Worm (Caenorhabditis elegans) whole organism, late embryonic: ENCODE measurements around the gene K09E9.3.

Source experiments
- C08G9.2 ChIP-seq: sonication (generic microtip); optimal IDR thresholded peaks from 2 replicates; lab custom pipeline; 2016; ENCODE audit warnings: mild to moderate bottlenecking, missing genetic modification characterization, moderate library complexity, missing compliant biosample characterization
- C38D4.7 ChIP-seq: fragments of 200-800 bp; sonication (Bioruptor generic); optimal IDR thresholded peaks from 2 replicates; lab custom pipeline; 2018; ENCODE audit warnings: mild to moderate bottlenecking, missing genetic modification characterization, moderate library complexity, missing compliant biosample characterization
- K09A11.1 ChIP-seq: sonication (generic microtip); optimal IDR thresholded peaks from 2 replicates; lab custom pipeline; 2017; ENCODE audit warnings: antibody characterized with exemption, mild to moderate bottlenecking, missing genetic modification characterization, missing compliant biosample characterization; ENCODE audit not compliant: insufficient read depth
- Y22D7AL.16 ChIP-seq: sonication (generic microtip); optimal IDR thresholded peaks from 2 replicates; lab custom pipeline; 2016; ENCODE audit warnings: missing genetic modification characterization, missing compliant biosample characterization
- ama-1 ChIP-seq: fragments of 150-350 bp; optimal IDR thresholded peaks from 2 replicates; lab custom pipeline; 2014
- ceh-14 ChIP-seq: sonication (generic microtip); optimal IDR thresholded peaks from 2 replicates; lab custom pipeline; 2016; ENCODE audit warnings: missing genotype, missing genetic modification characterization, missing compliant biosample characterization
- ceh-18 ChIP-seq: sonication (generic microtip); optimal IDR thresholded peaks from 2 replicates; lab custom pipeline; 2016; ENCODE audit warnings: missing genetic modification characterization, missing compliant biosample characterization
- ceh-19 ChIP-seq: fragments of 200-800 bp; sonication (Bioruptor generic); optimal IDR thresholded peaks from 2 replicates; lab custom pipeline; 2018; ENCODE audit warnings: mild to moderate bottlenecking, missing genetic modification characterization, missing compliant biosample characterization
- ceh-22 ChIP-seq: sonication (generic microtip); optimal IDR thresholded peaks from 2 replicates; lab custom pipeline; 2017; ENCODE audit warnings: missing biosample characterization, missing genetic modification characterization
- ceh-30 ChIP-seq: fragments of 150-350 bp; optimal IDR thresholded peaks from 2 replicates; lab custom pipeline; 2014; ENCODE audit warnings: missing biosample characterization, missing genetic modification characterization
- ceh-31 ChIP-seq: sonication (generic microtip); optimal IDR thresholded peaks from 2 replicates; lab custom pipeline; 2016; ENCODE audit warnings: missing genetic modification characterization, missing compliant biosample characterization
- ceh-34 ChIP-seq: sonication (generic microtip); optimal IDR thresholded peaks from 2 replicates; lab custom pipeline; 2016; ENCODE audit warnings: mild to moderate bottlenecking, missing genetic modification characterization, missing compliant biosample characterization
- ceh-48 ChIP-seq: sonication (generic microtip); optimal IDR thresholded peaks from 2 replicates; lab custom pipeline; 2016; ENCODE audit warnings: missing genetic modification characterization, inconsistent platforms, missing compliant biosample characterization
- ceh-6 ChIP-seq: fragments of 200-800 bp; sonication (Bioruptor generic); optimal IDR thresholded peaks from 2 replicates; lab custom pipeline; 2018; ENCODE audit warnings: mild to moderate bottlenecking, missing genetic modification characterization, missing compliant biosample characterization
- dve-1 ChIP-seq: sonication (generic microtip); optimal IDR thresholded peaks from 2 replicates; lab custom pipeline; 2017; ENCODE audit warnings: antibody characterized with exemption, mild to moderate bottlenecking, missing genetic modification characterization, missing compliant biosample characterization
- elt-2 ChIP-seq: sonication (generic microtip); optimal IDR thresholded peaks from 2 replicates; lab custom pipeline; 2016; ENCODE audit warnings: missing genetic modification reagents, missing genetic modification characterization, missing compliant biosample characterization
- elt-4 ChIP-seq: sonication (generic microtip); optimal IDR thresholded peaks from 2 replicates; lab custom pipeline; 2016; ENCODE audit warnings: missing genetic modification characterization, missing compliant biosample characterization
- ets-4 ChIP-seq: sonication (generic microtip); optimal IDR thresholded peaks from 2 replicates; lab custom pipeline; 2016; ENCODE audit warnings: missing genetic modification characterization, missing compliant biosample characterization
- fax-1 ChIP-seq: sonication (generic microtip); optimal IDR thresholded peaks from 2 replicates; lab custom pipeline; 2016; ENCODE audit warnings: missing genotype, missing genetic modification characterization, missing compliant biosample characterization
- fkh-6 ChIP-seq: sonication (generic microtip); optimal IDR thresholded peaks from 2 replicates; lab custom pipeline; 2016; ENCODE audit warnings: missing genetic modification characterization, missing compliant biosample characterization
- hlh-15 ChIP-seq: sonication (generic microtip); optimal IDR thresholded peaks from 2 replicates; lab custom pipeline; 2016; ENCODE audit warnings: missing genetic modification characterization, missing compliant biosample characterization
- hlh-30 ChIP-seq: sonication (generic microtip); optimal IDR thresholded peaks from 2 replicates; lab custom pipeline; 2017; ENCODE audit warnings: antibody characterized with exemption, missing genetic modification characterization, missing compliant biosample characterization; ENCODE audit not compliant: insufficient read depth
- hlh-6 ChIP-seq: sonication (generic microtip); optimal IDR thresholded peaks from 2 replicates; lab custom pipeline; 2016; ENCODE audit warnings: missing genotype, missing genetic modification characterization, missing compliant biosample characterization
- nfya-1 ChIP-seq: sonication (generic microtip); optimal IDR thresholded peaks from 2 replicates; lab custom pipeline; 2017; ENCODE audit warnings: missing genetic modification characterization, mild to moderate bottlenecking, missing compliant biosample characterization, antibody characterized with exemption, moderate library complexity
- nhr-232 ChIP-seq: sonication (generic microtip); optimal IDR thresholded peaks from 2 replicates; lab custom pipeline; 2016; ENCODE audit warnings: missing genetic modification characterization, missing compliant biosample characterization
- pat-9 ChIP-seq: fragments of 200-800 bp; sonication (Bioruptor generic); optimal IDR thresholded peaks from 2 replicates; lab custom pipeline; 2018; ENCODE audit warnings: mild to moderate bottlenecking, missing genetic modification characterization, moderate library complexity, missing compliant biosample characterization
- pha-2 ChIP-seq: sonication (generic microtip); optimal IDR thresholded peaks from 2 replicates; lab custom pipeline; 2017; ENCODE audit warnings: mild to moderate bottlenecking, missing genetic modification characterization, missing compliant biosample characterization
- pros-1 ChIP-seq: fragments of 150-350 bp; optimal IDR thresholded peaks from 2 replicates; lab custom pipeline; 2014; ENCODE audit warnings: missing biosample characterization, missing genetic modification reagents, missing genetic modification characterization
- ref-2 ChIP-seq: sonication (generic microtip); optimal IDR thresholded peaks from 2 replicates; lab custom pipeline; 2016; ENCODE audit warnings: missing genetic modification characterization, missing compliant biosample characterization
- sdc-2 ChIP-seq: sonication (generic microtip); optimal IDR thresholded peaks from 2 replicates; lab custom pipeline; 2016; ENCODE audit warnings: missing genotype, missing genetic modification characterization, missing compliant biosample characterization
- tbx-2 ChIP-seq: sonication (generic microtip); optimal IDR thresholded peaks from 2 replicates; lab custom pipeline; 2016; ENCODE audit warnings: missing genetic modification characterization, missing compliant biosample characterization
- ttx-3 ChIP-seq: sonication (generic microtip); optimal IDR thresholded peaks from 2 replicates; lab custom pipeline; 2016; ENCODE audit warnings: missing genetic modification reagents, missing genetic modification characterization, missing compliant biosample characterization
- unc-3 ChIP-seq, 2 experiments: fragments of 200-800 bp in 1 of 2; sonication (Bioruptor generic) in 1 of 2; sonication (generic microtip) in 1 of 2; conservative IDR thresholded peaks in 1 of 2; optimal IDR thresholded peaks in 1 of 2; 2 replicates each; pipeline versions ENCODE4 v1.3.6 to Lab custom; 2016 to 2022; ENCODE audit warnings: missing compliant biosample characterization in 2 of 2, missing genetic modification characterization in 2 of 2, missing genetic modification reagents in 1 of 2
- unc-42 ChIP-seq: sonication (generic microtip); optimal IDR thresholded peaks from 2 replicates; lab custom pipeline; 2016; ENCODE audit warnings: missing genotype, missing genetic modification characterization, missing compliant biosample characterization
- unc-55 ChIP-seq: sonication (generic microtip); optimal IDR thresholded peaks from 2 replicates; lab custom pipeline; 2017; ENCODE audit warnings: missing biosample characterization, missing genetic modification reagents, missing genetic modification characterization
- unc-86 ChIP-seq: sonication (generic microtip); optimal IDR thresholded peaks from 2 replicates; lab custom pipeline; 2016; ENCODE audit warnings: missing genetic modification characterization, missing compliant biosample characterization

The K09E9.3 gene

DNA sequence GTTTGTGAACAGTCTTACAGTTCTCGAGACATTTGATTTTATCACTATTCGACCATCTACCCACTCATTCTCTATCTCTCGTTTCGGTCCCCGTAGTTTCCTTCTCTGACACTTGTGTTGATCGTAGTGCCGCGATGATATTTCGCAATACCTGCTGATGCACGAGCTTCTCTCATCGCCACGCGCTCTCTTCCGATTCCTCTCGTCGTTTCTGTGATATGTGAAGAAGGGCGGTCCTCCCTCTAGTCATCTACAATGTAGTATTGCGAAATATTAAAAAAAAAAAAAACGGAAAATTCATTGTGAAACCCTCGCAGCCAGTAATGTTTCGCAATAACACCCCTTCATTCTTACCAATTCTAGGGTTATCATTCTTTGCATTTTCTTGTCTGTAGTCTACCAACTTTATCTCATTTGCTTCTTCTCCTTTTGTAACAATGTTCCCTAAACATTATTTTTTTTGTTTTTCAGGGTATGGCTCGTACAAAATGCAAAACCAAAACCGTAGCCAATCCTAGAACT lies 6.0 kb downstream of the K09E9.3 start, which contains the start of gene nipi-3:
Gene nipi-3 (plus strand): TSS at position 472 of the 522 bp plus-strand sequence.
- TF ChIP-seq hlh-30 (tag; lab: Kevin White, UChicago), result peak; percentile 89
- no peak for TF ChIP-seq ceh-19 (GFP tag; lab: Kevin White, UChicago)
- no peak for TF ChIP-seq pat-9 (tag; lab: Kevin White, UChicago)
- no peak for TF ChIP-seq ttx-3 (tag; lab: Kevin White, UChicago)
- peak; percentile 96 for TF ChIP-seq unc-55 (GFP tag; lab: Kevin White, UChicago)
- TF ChIP-seq elt-2, result peak; percentile 54
- no peak for TF ChIP-seq pha-2 (tag; lab: Kevin White, UChicago)
- TF ChIP-seq ref-2 (tag; lab: Kevin White, UChicago), result peak; percentile 19
- peak; percentile 8 for TF ChIP-seq ets-4 (tag; lab: Kevin White, UChicago)
- TF ChIP-seq ceh-18 (tag; lab: Kevin White, UChicago), result peak; percentile 61
- no peak for TF ChIP-seq sdc-2 (tag; lab: Kevin White, UChicago)
- TF ChIP-seq dve-1 (tag; lab: Kevin White, UChicago), result peak; percentile 82
- peak; percentile 60 for TF ChIP-seq nfya-1
- no peak for TF ChIP-seq ceh-31 (tag; lab: Kevin White, UChicago)
- TF ChIP-seq, all 69 proteins: peak for 8

DNA sequence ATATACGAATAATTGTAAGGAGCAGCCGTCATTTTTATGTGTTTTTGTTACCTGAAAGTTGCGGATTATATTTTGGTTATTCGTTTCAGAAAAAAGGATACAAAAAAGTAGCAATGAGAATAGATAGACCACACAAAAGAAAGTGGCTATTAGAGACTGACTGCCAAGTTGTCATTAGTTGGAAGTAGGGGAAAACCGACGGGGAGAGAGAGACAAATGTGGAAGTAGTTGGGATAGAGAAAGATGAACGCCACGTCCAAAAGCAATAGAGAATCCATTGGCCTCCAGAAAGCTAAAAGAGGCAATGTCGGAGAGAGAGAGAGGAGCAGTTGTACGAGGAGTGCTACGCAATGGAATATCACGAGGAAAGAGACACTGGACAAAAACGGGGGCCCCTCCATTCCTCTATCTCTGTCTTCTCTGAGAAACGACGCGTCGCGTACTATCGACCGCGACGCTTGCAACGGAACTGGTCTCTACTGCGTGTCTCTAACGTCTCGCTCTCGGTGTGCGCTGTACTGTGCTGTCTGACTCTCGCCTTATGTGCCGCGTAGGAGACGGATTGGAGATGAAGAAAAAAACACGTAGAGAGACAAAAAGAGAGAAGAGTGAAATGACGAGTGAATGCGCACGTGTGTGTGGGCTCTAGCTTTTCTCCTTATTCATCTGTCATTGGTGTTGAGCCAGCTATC lies 6.9 kb downstream of the K09E9.3 start, which contains the start of gene rab-14:
Gene rab-14 (minus strand): TSS at position 51 of the 692 bp plus-strand sequence.
- TF ChIP-seq elt-4 (no peak), ceh-31 (tag; lab: Kevin White, UChicago) (peak; percentile 80), ceh-48 (tag; lab: Kevin White, UChicago) (peak; percentile 28), unc-55 (GFP tag; lab: Kevin White, UChicago) (peak; percentile 14), unc-3 (GFP tag; conservative IDR thresholded peaks at IDR 0.05; lab: Robert Waterston, UW) (0 out of 2 replicates have a peak, but pooled peaks have one; percentile 23), unc-3 (tag; optimal IDR thresholded peaks at IDR 0.05; lab: Kevin White, UChicago) (no peak), unc-42 (tag; lab: Kevin White, UChicago) (peak; percentile 25), ceh-14 (peak; percentile 14), C38D4.7 (GFP tag; lab: Kevin White, UChicago) (no peak), hlh-15 (tag; lab: Kevin White, UChicago) (peak; percentile 1), nfya-1 (peak; percentile 66), fkh-6 (peak; percentile 8), ceh-6 (GFP tag; lab: Kevin White, UChicago) (peak; percentile 23), nhr-232 (tag; lab: Kevin White, UChicago) (no peak), ceh-34 (tag; lab: Kevin White, UChicago) (peak; percentile 60), elt-2 (peak; percentile 16), ama-1 (lab: Kevin White, UChicago) (no peak), ceh-30 (tag; lab: Kevin White, UChicago) (no peak), ref-2 (tag; lab: Kevin White, UChicago) (peak; percentile 30), ets-4 (tag; lab: Kevin White, UChicago) (no peak), K09A11.1 (peak; percentile 59), hlh-6 (tag; lab: Kevin White, UChicago) (peak; percentile 15), hlh-30 (tag; lab: Kevin White, UChicago) (peak; percentile 88), Y22D7AL.16 (tag; lab: Kevin White, UChicago) (no peak), tbx-2 (tag; lab: Kevin White, UChicago) (peak; percentile 53), ceh-22 (tag; lab: Kevin White, UChicago) (no peak), sdc-2 (tag; lab: Kevin White, UChicago) (peak; percentile 60), ceh-18 (tag; lab: Kevin White, UChicago) (no peak), pros-1 (peak; percentile 13)

DNA sequence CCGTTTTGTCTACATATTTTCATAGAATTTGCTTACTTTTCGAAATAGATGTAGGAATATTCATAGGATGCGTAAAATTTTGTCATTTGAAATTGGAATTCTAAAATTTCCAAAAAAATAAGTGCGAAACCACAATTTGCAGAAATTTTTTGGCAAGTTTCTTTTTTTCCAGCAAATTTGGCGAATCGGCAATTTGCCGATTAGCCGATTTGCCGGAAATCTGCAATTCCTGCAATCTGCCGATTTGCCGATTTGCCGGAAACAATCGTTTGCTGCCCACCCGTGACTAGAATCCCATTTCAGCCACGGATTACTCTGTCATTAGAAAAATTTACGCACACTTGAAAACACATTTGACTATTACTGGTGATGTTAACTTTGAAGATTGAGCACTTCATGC lies 9.4 kb downstream of the K09E9.3 start:
- TF ChIP-seq C08G9.2 (no peak), unc-86 (no peak), ceh-31 (tag; lab: Kevin White, UChicago) (no peak), fax-1 (tag; lab: Kevin White, UChicago) (no peak)
